Fruit fly (Drosophila melanogaster) whole organism, adult: ENCODE results near the gene Dad.

Source experiments
- CG7045 ChIP-seq: fragments of 200-800 bp; sonication (Bioruptor generic); optimal IDR thresholded peaks from 2 replicates; lab custom pipeline; 2017; ENCODE audit warnings: missing biosample characterization, mild to moderate bottlenecking, missing genetic modification characterization
- Clk ChIP-seq: fragments of 200-800 bp; sonication (Bioruptor generic); optimal IDR thresholded peaks from 2 replicates; lab custom pipeline; 2017; ENCODE audit warnings: missing biosample characterization, missing genetic modification characterization
- Crg-1 ChIP-seq: fragments of 200-800 bp; sonication (Bioruptor generic); optimal IDR thresholded peaks from 2 replicates; lab custom pipeline; 2016; ENCODE audit warnings: missing biosample characterization, missing genetic modification characterization
- Hr96 ChIP-seq: fragments of 200-800 bp; sonication (Bioruptor generic); optimal IDR thresholded peaks from 2 replicates; lab custom pipeline; 2016; ENCODE audit warnings: missing biosample characterization, missing genetic modification characterization
- Mnt ChIP-seq: fragments of 200-800 bp; sonication (Bioruptor generic); optimal IDR thresholded peaks from 2 replicates; lab custom pipeline; 2016; ENCODE audit warnings: missing biosample characterization, mild to moderate bottlenecking, missing genetic modification characterization
- cic ChIP-seq: fragments of 200-800 bp; sonication (Bioruptor generic); optimal IDR thresholded peaks from 2 replicates; lab custom pipeline; 2017; ENCODE audit warnings: missing biosample characterization, mild to moderate bottlenecking, missing genetic modification characterization, moderate library complexity
- ovo ChIP-seq: fragments of 200-800 bp; sonication (Bioruptor generic); optimal IDR thresholded peaks from 2 replicates; lab custom pipeline; 2016; ENCODE audit warnings: missing biosample characterization, missing genetic modification characterization
- toe ChIP-seq: fragments of 200-800 bp; sonication (Bioruptor generic); optimal IDR thresholded peaks from 2 replicates; lab custom pipeline; 2016; ENCODE audit warnings: missing biosample characterization, missing genetic modification characterization

DNA sequence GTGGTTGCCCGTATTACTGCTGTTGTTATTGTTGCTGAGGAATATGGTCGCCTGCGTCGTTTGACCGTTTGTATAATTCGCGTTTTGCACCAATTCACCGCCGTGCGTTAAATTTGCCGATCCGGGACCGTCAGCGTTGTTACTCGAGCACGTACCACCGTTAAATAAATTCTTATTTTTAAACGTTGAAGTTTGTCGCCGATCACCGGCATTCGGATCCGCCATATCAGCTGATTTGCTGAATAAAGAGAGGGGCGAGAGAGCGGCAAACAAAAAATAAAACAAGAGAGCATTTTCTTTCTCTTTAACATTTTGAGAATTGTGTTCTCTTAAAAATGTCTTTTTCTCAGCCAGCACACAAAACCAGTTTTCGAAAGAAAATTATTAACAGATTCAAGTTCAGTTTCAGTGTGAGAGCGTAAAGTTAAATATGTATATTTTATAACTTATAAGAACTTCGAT is 65.1 kb downstream of the Dad start:
- no peak for TF ChIP-seq Clk
- TF ChIP-seq CG7045 (GFP tag; lab: Kevin White, UChicago) = no peak
- no peak for TF ChIP-seq Hr96 (GFP tag; lab: Kevin White, UChicago)
- peak; percentile 7 for TF ChIP-seq Mnt (GFP tag; lab: Kevin White, UChicago)
- no peak for TF ChIP-seq toe (GFP tag; lab: Kevin White, UChicago)
- TF ChIP-seq ovo (GFP tag; lab: Kevin White, UChicago) = no peak
- no peak for TF ChIP-seq Crg-1 (GFP tag; lab: Kevin White, UChicago)
- peak; percentile 11 for TF ChIP-seq cic
